Fruit fly (Drosophila melanogaster): ENCODE data around the gene Nlp.

Nlp gene

dm6 chr3R:30004648-30005047 is at the start of gene Nlp, which contains the start of gene Nph (continued):
- TF ChIP-seq chm (GFP tag; IDR thresholded peaks at IDR 0.05) (no peak), Fer3 (tag; optimal IDR thresholded peaks at IDR 0.05) (no peak), CG34376 (GFP tag; optimal IDR thresholded peaks at IDR 0.05) (no peak), CHES-1-like (GFP tag; optimal IDR thresholded peaks at IDR 0.05) (peak; percentile 40), YL-1 (GFP tag; optimal IDR thresholded peaks at IDR 0.05) (peak; percentile 93), da (GFP tag; optimal IDR thresholded peaks at IDR 0.05) (no peak), C15 (GFP tag; IDR thresholded peaks at IDR 0.05) (no peak), CG6813 (GFP tag; optimal IDR thresholded peaks at IDR 0.05) (no peak), CG11695 (GFP tag; IDR thresholded peaks at IDR 0.05) (no peak), Deaf1 (tag; optimal IDR thresholded peaks at IDR 0.05) (no peak), CG34422 (GFP tag; IDR thresholded peaks at IDR 0.05) (peak; percentile 51; the same call in 1 of the 3 replicates), Mes4 (GFP tag; optimal IDR thresholded peaks at IDR 0.05) (no peak), NfI (GFP tag; optimal IDR thresholded peaks at IDR 0.05) (no peak), Blimp-1 (GFP tag; optimal IDR thresholded peaks at IDR 0.05) (no peak), CG13296 (GFP tag; optimal IDR thresholded peaks at IDR 0.05) (no peak), CG11093 (GFP tag; IDR thresholded peaks at IDR 0.05) (no peak), az2 (GFP tag; optimal IDR thresholded peaks at IDR 0.05) (no peak), odd (GFP tag; optimal IDR thresholded peaks at IDR 0.05) (no peak), CG7372 (GFP tag; IDR thresholded peaks at IDR 0.05) (0 out of 2 replicates have a peak, but pooled peaks have one; percentile 35), ato (GFP tag; IDR thresholded peaks at IDR 0.05; ENCODE audit: partially characterized antibody) (peak; percentile 85), PHDP (tag; optimal IDR thresholded peaks at IDR 0.05) (no peak), Neu2 (GFP tag; optimal IDR thresholded peaks at IDR 0.05; ENCODE audit: borderline replicate concordance) (no peak), Drgx (GFP tag; IDR thresholded peaks at IDR 0.05) (no peak), B-H1 (GFP tag; IDR thresholded peaks at IDR 0.05) (no peak), Bgb (GFP tag; IDR thresholded peaks at IDR 0.05; ENCODE audit: partially characterized antibody) (peak; percentile 84), CG14667 (GFP tag; IDR thresholded peaks at IDR 0.05) (no peak), CG7745 (tag; optimal IDR thresholded peaks at IDR 0.05) (no peak), CG10979 (tag; optimal IDR thresholded peaks at IDR 0.05) (peak; percentile 15), CG2120 (GFP tag; optimal IDR thresholded peaks at IDR 0.05) (peak; percentile 45), CG11723 (GFP tag; optimal IDR thresholded peaks at IDR 0.05) (no peak), zf30C (GFP tag; optimal IDR thresholded peaks at IDR 0.05) (no peak), grau (tag; optimal IDR thresholded peaks at IDR 0.05) (peak; percentile 35), Gsc (GFP tag; IDR thresholded peaks at IDR 0.05) (no peak), tin (GFP tag; optimal IDR thresholded peaks at IDR 0.05) (peak; percentile 43), Med (GFP tag) (peak; percentile 89), CG10959 (GFP tag; IDR thresholded peaks at IDR 0.05) (no peak), gcm (GFP tag; optimal IDR thresholded peaks at IDR 0.05) (no peak), CG17385 (GFP tag; optimal IDR thresholded peaks at IDR 0.05) (peak; percentile 5), CG8765 (GFP tag; IDR thresholded peaks at IDR 0.05) (no peak), run (tag; optimal IDR thresholded peaks at IDR 0.05) (no peak), H2.0 (GFP tag; IDR thresholded peaks at IDR 0.05) (no peak), gsb-n (tag; optimal IDR thresholded peaks at IDR 0.05) (no peak), sug (tag; optimal IDR thresholded peaks at IDR 0.05) (peak; percentile 48), Sin3A (optimal IDR thresholded peaks at IDR 0.05) (peak; percentile 84), CTCF (GFP tag; optimal IDR thresholded peaks at IDR 0.05) (peak; percentile 37), pho (GFP tag; optimal IDR thresholded peaks at IDR 0.05) (no peak), ranshi (GFP tag; IDR thresholded peaks at IDR 0.05) (no peak), dpn (GFP tag; optimal IDR thresholded peaks at IDR 0.05) (peak; percentile 36 to 41), ATbp (GFP tag; optimal IDR thresholded peaks at IDR 0.05) (no peak), hbn (GFP tag; IDR thresholded peaks at IDR 0.05; ENCODE audit: partially characterized antibody) (peak; percentile 88), CG14050 (GFP tag; IDR thresholded peaks at IDR 0.05) (no peak), CG43689 (GFP tag; IDR thresholded peaks at IDR 0.05) (no peak), CG14965 (GFP tag; optimal IDR thresholded peaks at IDR 0.05; ENCODE audit: borderline replicate concordance) (no peak)

Data from whole organism, embryonic.